Worm (Caenorhabditis elegans): ENCODE results near the gene haf-7.

- TF ChIP-seq pha-4 (tag; optimal IDR thresholded peaks at IDR 0.05) (no peak), tbp1 (GFP tag; optimal IDR thresholded peaks at IDR 0.05) (no peak), mel-28 (tag; optimal IDR thresholded peaks at IDR 0.05; ENCODE audit: borderline replicate concordance) (no peak), snpc-1.3 (tag; optimal IDR thresholded peaks at IDR 0.05; ENCODE audit: insufficient read depth) (no peak), ztf-18 (tag; optimal IDR thresholded peaks at IDR 0.05) (no peak)
Observed at ce11 chrV:14773048-14773447, at the start of gene haf-7.
